Fruit fly (Drosophila melanogaster): ENCODE measurements around the gene CG8915.

DNA sequence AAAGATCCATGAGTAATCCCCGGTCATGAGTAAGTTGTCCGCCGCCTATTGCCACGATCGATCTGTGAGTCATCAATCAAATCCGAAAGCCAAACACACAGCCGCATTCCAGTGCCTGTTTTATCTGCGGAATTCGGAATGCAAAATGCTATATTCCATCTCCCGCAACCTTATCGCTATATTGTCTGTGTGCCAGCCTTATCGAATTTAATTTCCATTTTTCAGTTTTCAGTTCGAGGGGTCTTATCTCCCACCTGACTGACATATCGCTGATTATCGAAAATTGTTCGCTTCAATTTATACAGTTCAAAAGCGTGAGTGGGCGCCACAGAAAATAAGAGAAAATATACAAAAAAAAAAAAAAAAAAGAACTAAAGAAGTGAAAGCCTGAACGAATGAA, 44.4 kb upstream of the CG8915 start:
- TF ChIP-seq CG15710 (tag; optimal IDR thresholded peaks at IDR 0.05) = no peak
- no peak for TF ChIP-seq Ets98B (GFP tag; IDR thresholded peaks at IDR 0.05)
- no peak for TF ChIP-seq gl (tag; optimal IDR thresholded peaks at IDR 0.05)
- no peak for TF ChIP-seq CG4496 (GFP tag; IDR thresholded peaks at IDR 0.05)
- no peak for TF ChIP-seq CG10348 (GFP tag; IDR thresholded peaks at IDR 0.05)
- no peak for TF ChIP-seq Snoo (tag; optimal IDR thresholded peaks at IDR 0.05)
- TF ChIP-seq CG8159 (tag; optimal IDR thresholded peaks at IDR 0.05) = no peak
- TF ChIP-seq CG32121 (GFP tag; IDR thresholded peaks at IDR 0.05) = no peak
- no peak for TF ChIP-seq CG12605 (GFP tag; IDR thresholded peaks at IDR 0.05)

All from whole organism, pupa.